Fruit fly (Drosophila melanogaster) whole organism: Measurements from ENCODE around the gene CG13920.

Source experiments
- CG8478 ChIP-seq: fragments of >200 bp; optimal IDR thresholded peaks from 2 replicates; lab custom pipeline; 2018; ENCODE audit warnings: inconsistent platforms
- Dll ChIP-seq: fragments of >200 bp; optimal IDR thresholded peaks from 2 replicates; lab custom pipeline; 2017
- EcR ChIP-seq, 2 experiments: fragments of >200 bp; optimal IDR thresholded peaks; 2 replicates each; lab custom pipeline; 2017; ENCODE audit warnings: missing biosample characterization in 2 of 2, missing genetic modification characterization in 2 of 2, missing genetic modification reagents in 2 of 2
- pan ChIP-seq: fragments of >200 bp; optimal IDR thresholded peaks from 2 replicates; lab custom pipeline; 2017
- psq ChIP-seq: fragments of >200 bp; optimal IDR thresholded peaks from 2 replicates; lab custom pipeline; 2017
- usp ChIP-seq: fragments of >200 bp; optimal IDR thresholded peaks from 2 replicates; lab custom pipeline; 2017; ENCODE audit warnings: missing biosample characterization, missing genetic modification characterization, mixed read lengths

The CG13920 gene

dm6 chr3L:1664205-1664604 lies 15.5 kb downstream of the CG13920 start:
- TF ChIP-seq psq (lab: Kevin White, UChicago) (no peak), Dll (lab: Kevin White, UChicago) (no peak), usp (GFP tag; lab: Kevin White, UChicago) (no peak), pan (lab: Kevin White, UChicago) (no peak), CG8478 (lab: Kevin White, UChicago) (no peak), EcR (GFP tag; optimal IDR thresholded peaks at IDR 0.05; lab: Kevin White, UChicago) (no peak)

DNA sequence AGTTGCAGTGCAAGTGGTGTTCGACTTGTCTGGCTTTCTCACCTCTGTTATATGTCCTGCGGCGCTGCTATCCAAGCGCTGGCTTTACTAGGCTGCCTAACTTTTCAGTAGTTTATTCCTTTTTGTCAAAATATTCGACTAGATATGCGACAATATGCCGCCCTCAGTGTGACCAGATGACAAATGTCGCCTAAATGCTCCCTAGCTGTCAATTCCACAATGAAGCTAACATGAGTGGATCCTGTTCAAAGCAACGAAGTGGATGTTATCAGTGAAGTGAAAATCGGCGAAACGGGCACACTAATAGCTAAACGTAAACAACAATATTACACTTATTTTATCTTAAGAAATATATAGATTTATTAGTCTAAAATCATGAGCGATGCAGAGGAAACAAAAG lies 16.1 kb downstream of the CG13920 start, which contains the start of the genes Srrm234 and CG7974:
Gene Srrm234, minus strand, starts transcription at position 189 of the 400 bp plus-strand sequence.
Gene CG7974, plus strand, starts transcription at position 263 of the 400 bp plus-strand sequence.
- TF ChIP-seq psq (lab: Kevin White, UChicago) = no peak
- no peak for TF ChIP-seq usp (GFP tag; lab: Kevin White, UChicago)
- no peak for TF ChIP-seq CG8478 (lab: Kevin White, UChicago)
- TF ChIP-seq EcR (GFP tag; optimal IDR thresholded peaks at IDR 0.05; lab: Kevin White, UChicago) = no peak
- no peak for TF ChIP-seq pan (lab: Kevin White, UChicago)
- TF ChIP-seq Dll (lab: Kevin White, UChicago) = no peak

DNA sequence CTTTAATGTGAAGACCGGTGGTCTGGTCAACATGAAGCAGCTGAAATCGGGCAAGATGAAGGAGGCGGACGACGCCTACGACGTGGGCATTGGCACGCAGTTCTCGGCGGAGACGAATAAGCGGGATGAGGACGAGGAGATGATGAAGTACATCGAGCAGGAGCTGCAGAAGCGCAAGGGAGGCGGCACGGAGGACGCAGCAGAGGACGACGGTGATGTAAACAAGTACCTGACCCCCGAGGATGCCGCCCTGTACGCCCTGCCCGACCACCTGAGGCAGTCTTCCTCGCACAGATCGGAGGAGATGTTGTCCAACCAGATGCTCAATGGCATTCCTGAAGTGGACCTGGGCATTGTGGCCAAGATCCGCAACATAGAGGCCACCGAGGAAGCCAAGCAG lies 16.8 kb downstream of the CG13920 start:
- TF ChIP-seq usp (GFP tag; lab: Kevin White, UChicago) = no peak
- no peak for TF ChIP-seq psq (lab: Kevin White, UChicago)
- no peak for TF ChIP-seq CG8478 (lab: Kevin White, UChicago)
- no peak for TF ChIP-seq pan (lab: Kevin White, UChicago)
- TF ChIP-seq EcR (GFP tag; optimal IDR thresholded peaks at IDR 0.05; lab: Kevin White, UChicago) = no peak

- TF ChIP-seq psq (lab: Kevin White, UChicago) = no peak
- TF ChIP-seq EcR (GFP tag; optimal IDR thresholded peaks at IDR 0.05; lab: Kevin White, UChicago) = no peak
- no peak for TF ChIP-seq usp (GFP tag; lab: Kevin White, UChicago)
- no peak for TF ChIP-seq Dll (lab: Kevin White, UChicago)
- no peak for TF ChIP-seq pan (lab: Kevin White, UChicago)
- no peak for TF ChIP-seq CG8478 (lab: Kevin White, UChicago)
Observed at dm6 chr3L:1667423-1667822, 18.7 kb downstream of the CG13920 start.

DNA sequence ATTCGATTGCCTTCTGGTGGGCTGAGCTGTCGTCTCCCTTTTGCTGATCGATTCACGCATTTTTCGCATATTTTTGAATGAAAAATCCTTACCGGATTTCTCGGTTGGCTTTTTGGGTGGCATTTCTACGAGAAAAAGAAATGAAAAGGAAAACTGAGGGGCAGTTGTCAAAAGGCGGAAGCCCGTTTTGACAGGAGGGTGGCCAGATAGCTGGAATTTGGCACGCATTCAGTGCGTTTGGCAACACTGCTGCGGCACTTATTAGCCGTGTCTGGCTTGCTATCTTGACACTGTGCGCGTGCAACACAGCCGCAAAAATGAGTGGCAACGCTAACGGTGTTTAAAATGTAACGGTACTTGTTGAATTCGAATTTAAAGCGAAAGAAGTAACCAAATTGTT lies 19.8 kb downstream of the CG13920 start, which contains the start of gene RpL23A:
Gene RpL23A, minus strand, starts transcription at position 151 of the 400 bp plus-strand sequence.
- TF ChIP-seq psq (lab: Kevin White, UChicago) (no peak), Dll (lab: Kevin White, UChicago) (no peak), EcR (GFP tag; optimal IDR thresholded peaks at IDR 0.05; lab: Kevin White, UChicago) (no peak), pan (lab: Kevin White, UChicago) (no peak), usp (GFP tag; lab: Kevin White, UChicago) (no peak), CG8478 (lab: Kevin White, UChicago) (no peak)

- TF ChIP-seq pan (lab: Kevin White, UChicago) (no peak), usp (GFP tag; lab: Kevin White, UChicago) (no peak), CG8478 (lab: Kevin White, UChicago) (no peak), Dll (lab: Kevin White, UChicago) (no peak), psq (lab: Kevin White, UChicago) (no peak), EcR (GFP tag; optimal IDR thresholded peaks at IDR 0.05; lab: Kevin White, UChicago) (no peak)
Observed at dm6 chr3L:1670008-1670407, 21.3 kb downstream of the CG13920 start, which contains the start of gene RabX5. TSS of gene RabX5 (minus strand) at chr3L:1670108.

dm6 chr3L:1672627-1673026 lies 23.9 kb downstream of the CG13920 start, which contains the start of gene CG13930:
TSS of gene CG13930 (minus strand) at chr3L:1672727.
- TF ChIP-seq usp (GFP tag; lab: Kevin White, UChicago) (no peak), CG8478 (lab: Kevin White, UChicago) (no peak), Dll (lab: Kevin White, UChicago) (no peak), psq (lab: Kevin White, UChicago) (no peak), pan (lab: Kevin White, UChicago) (no peak), EcR (GFP tag; optimal IDR thresholded peaks at IDR 0.05; lab: Kevin White, UChicago) (no peak)

- no peak for TF ChIP-seq pan (lab: Kevin White, UChicago)
Observed at dm6 chr3L:1674381-1674780, 25.6 kb downstream of the CG13920 start, which contains the start of gene CG7991. TSS of gene CG7991 (plus strand) at chr3L:1674709.

- no peak for TF ChIP-seq pan (lab: Kevin White, UChicago)
- TF ChIP-seq usp (GFP tag; lab: Kevin White, UChicago) = no peak
- TF ChIP-seq EcR (GFP tag; optimal IDR thresholded peaks at IDR 0.05; lab: Kevin White, UChicago) = no peak
- no peak for TF ChIP-seq psq (lab: Kevin White, UChicago)
- no peak for TF ChIP-seq CG8478 (lab: Kevin White, UChicago)
- no peak for TF ChIP-seq Dll (lab: Kevin White, UChicago)
Observed at dm6 chr3L:1675242-1675641, 26.5 kb downstream of the CG13920 start.

DNA sequence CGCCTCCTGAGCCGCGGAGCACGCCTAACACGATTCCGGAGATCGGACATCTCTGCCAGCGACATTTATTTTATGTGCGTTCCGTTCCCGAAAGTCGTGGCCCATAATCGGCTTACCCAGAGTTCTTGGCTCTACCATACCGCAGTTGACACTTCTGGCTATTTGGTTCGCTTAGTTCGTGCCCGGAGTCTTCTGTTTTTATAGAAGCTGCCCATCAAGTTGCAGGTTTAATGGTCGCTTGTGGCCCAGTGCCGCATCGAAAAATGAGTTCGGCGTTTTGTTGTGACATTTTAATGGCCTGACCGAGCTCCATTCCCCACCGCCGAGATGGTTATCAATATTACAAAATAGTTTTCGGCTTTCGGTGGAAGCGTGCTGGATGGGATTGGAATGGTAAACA lies 27.5 kb downstream of the CG13920 start:
- TF ChIP-seq usp (GFP tag; lab: Kevin White, UChicago) (no peak), EcR (GFP tag; optimal IDR thresholded peaks at IDR 0.05; lab: Kevin White, UChicago) (no peak), psq (lab: Kevin White, UChicago) (no peak), pan (lab: Kevin White, UChicago) (no peak)

dm6 chr3L:1679394-1679793 lies 30.6 kb downstream of the CG13920 start:
- TF ChIP-seq Dll (lab: Kevin White, UChicago) (no peak), usp (GFP tag; lab: Kevin White, UChicago) (no peak), CG8478 (lab: Kevin White, UChicago) (no peak)

- no peak for TF ChIP-seq psq (lab: Kevin White, UChicago)
- TF ChIP-seq Dll (lab: Kevin White, UChicago) = no peak
- TF ChIP-seq pan (lab: Kevin White, UChicago) = no peak
Observed at dm6 chr3L:1683091-1683490, 34.3 kb downstream of the CG13920 start.
